Worm (Caenorhabditis elegans) whole organism, L3 larva: ENCODE measurements around the gene gnrr-6.
A peak's percentile ranks its signal among the peaks of the same experiment; 100 is the strongest.

Experiments
- R02D3.7 ChIP-seq: fragments of 150-350 bp; optimal IDR thresholded peaks from 2 replicates; lab custom pipeline; 2014; ENCODE audit warnings: missing biosample characterization, missing genetic modification characterization
- ZK546.5 ChIP-seq: sonication (generic microtip); optimal IDR thresholded peaks from 2 replicates; lab custom pipeline; 2017; ENCODE audit warnings: missing biosample characterization, missing genetic modification characterization
- aly-2 ChIP-seq: fragments of 150-350 bp; optimal IDR thresholded peaks from 2 replicates; lab custom pipeline; 2014; ENCODE audit warnings: missing biosample characterization, missing genetic modification characterization
- ama-1 ChIP-seq: fragments of 150-350 bp; optimal IDR thresholded peaks from 2 replicates; lab custom pipeline; 2018
- ceh-16 ChIP-seq: sonication (generic microtip); optimal IDR thresholded peaks from 2 replicates; lab custom pipeline; 2017; ENCODE audit warnings: missing biosample characterization, missing genetic modification characterization
- ceh-28 ChIP-seq: fragments of 150-350 bp; optimal IDR thresholded peaks from 2 replicates; lab custom pipeline; 2014; ENCODE audit warnings: missing biosample characterization, missing genetic modification reagents, missing genetic modification characterization
- ceh-82 ChIP-seq: fragments of 150-350 bp; optimal IDR thresholded peaks from 2 replicates; lab custom pipeline; 2014; ENCODE audit warnings: missing biosample characterization, missing genetic modification characterization
- ceh-9 ChIP-seq: sonication (generic microtip); optimal IDR thresholded peaks from 2 replicates; lab custom pipeline; 2018; ENCODE audit warnings: missing biosample characterization, missing genetic modification characterization
- daf-12 ChIP-seq: fragments of 150-350 bp; optimal IDR thresholded peaks from 2 replicates; lab custom pipeline; 2014; ENCODE audit warnings: missing biosample characterization, missing genetic modification reagents, missing genetic modification characterization
- egl-27 ChIP-seq: sonication (generic microtip); optimal IDR thresholded peaks from 4 replicates; lab custom pipeline; 2017; ENCODE audit warnings: missing biosample characterization, missing genetic modification reagents, missing genetic modification characterization
- elt-1 ChIP-seq: fragments of 150-350 bp; optimal IDR thresholded peaks from 2 replicates; lab custom pipeline; 2014; ENCODE audit warnings: missing biosample characterization, missing genetic modification characterization
- elt-2 ChIP-seq: sonication (generic microtip); optimal IDR thresholded peaks from 2 replicates; lab custom pipeline; 2016; ENCODE audit warnings: missing genetic modification reagents, mild to moderate bottlenecking, missing genetic modification characterization, missing compliant biosample characterization
- elt-3 ChIP-seq, 3 experiments: fragments of 150-350 bp in 1 of 3; sonication (generic microtip) in 2 of 3; optimal IDR thresholded peaks; 2 replicates in 2 of 3; 4 replicates in 1 of 3; lab custom pipeline; 2014 to 2017; ENCODE audit warnings: missing biosample characterization in 3 of 3, missing genetic modification characterization in 3 of 3
- eor-1 ChIP-seq, 2 experiments: fragments of 150-350 bp; optimal IDR thresholded peaks; 2 replicates each; lab custom pipeline; 2014 to 2018; ENCODE audit warnings: missing biosample characterization in 2 of 2, missing genetic modification characterization in 2 of 2
- fkh-2 ChIP-seq: fragments of 150-350 bp; optimal IDR thresholded peaks from 2 replicates; lab custom pipeline; 2014; ENCODE audit warnings: missing biosample characterization, missing genetic modification reagents, missing genetic modification characterization
- fos-1 ChIP-seq: fragments of 150-350 bp; optimal IDR thresholded peaks from 2 replicates; lab custom pipeline; 2014; ENCODE audit warnings: missing biosample characterization, missing genetic modification characterization
- hmg-11 ChIP-seq: sonication (generic microtip); optimal IDR thresholded peaks from 2 replicates; lab custom pipeline; 2016; ENCODE audit warnings: missing genetic modification characterization, missing compliant biosample characterization
- lin-39 ChIP-seq: fragments of 150-350 bp; optimal IDR thresholded peaks from 2 replicates; lab custom pipeline; 2018; ENCODE audit warnings: missing biosample characterization, missing genetic modification reagents, missing genetic modification characterization
- lsy-12 ChIP-seq: sonication (generic microtip); optimal IDR thresholded peaks from 2 replicates; lab custom pipeline; 2016; ENCODE audit warnings: mild to moderate bottlenecking, missing genetic modification characterization, missing compliant biosample characterization
- mml-1 ChIP-seq: fragments of 150-350 bp; sonication (generic microtip); optimal IDR thresholded peaks from 3 replicates; lab custom pipeline; 2014; ENCODE audit warnings: missing biosample characterization, missing genetic modification characterization
- nfya-1 ChIP-seq: sonication (generic microtip); optimal IDR thresholded peaks from 2 replicates; lab custom pipeline; 2017; ENCODE audit warnings: missing genetic modification characterization, mild to moderate bottlenecking, missing compliant biosample characterization, antibody characterized with exemption, moderate library complexity; ENCODE audit not compliant: insufficient read depth
- nhr-11 ChIP-seq: fragments of 150-350 bp; optimal IDR thresholded peaks from 2 replicates; lab custom pipeline; 2014; ENCODE audit warnings: missing biosample characterization, missing genetic modification characterization
- nhr-12 ChIP-seq: fragments of 150-350 bp; optimal IDR thresholded peaks from 2 replicates; lab custom pipeline; 2014; ENCODE audit warnings: missing biosample characterization, missing genetic modification characterization
- nhr-23 ChIP-seq: fragments of 150-350 bp; optimal IDR thresholded peaks from 2 replicates; lab custom pipeline; 2014; ENCODE audit warnings: missing biosample characterization, missing genetic modification reagents, missing genetic modification characterization
- nhr-237 ChIP-seq: fragments of 150-350 bp; optimal IDR thresholded peaks from 2 replicates; lab custom pipeline; 2014; ENCODE audit warnings: missing biosample characterization, missing genetic modification characterization
- nhr-25 ChIP-seq: sonication (generic microtip); optimal IDR thresholded peaks from 2 replicates; lab custom pipeline; 2017; ENCODE audit warnings: missing biosample characterization, missing genetic modification characterization
- nhr-28 ChIP-seq: fragments of 150-350 bp; optimal IDR thresholded peaks from 2 replicates; lab custom pipeline; 2014; ENCODE audit warnings: missing biosample characterization, missing genetic modification characterization
- nhr-43 ChIP-seq: sonication (generic microtip); optimal IDR thresholded peaks from 2 replicates; lab custom pipeline; 2016; ENCODE audit warnings: mild to moderate bottlenecking, missing genetic modification characterization, missing compliant biosample characterization; ENCODE audit not compliant: poor library complexity, severe bottlenecking
- nhr-76 ChIP-seq: fragments of 150-350 bp; sonication (generic microtip); optimal IDR thresholded peaks from 5 replicates; lab custom pipeline; 2014; ENCODE audit warnings: missing biosample characterization, missing genetic modification characterization
- nhr-77 ChIP-seq: fragments of 150-350 bp; optimal IDR thresholded peaks from 2 replicates; lab custom pipeline; 2014; ENCODE audit warnings: missing biosample characterization, missing genetic modification characterization
- pha-4 ChIP-seq: fragments of 150-350 bp; optimal IDR thresholded peaks from 2 replicates; lab custom pipeline; 2014; ENCODE audit warnings: missing biosample characterization, missing genetic modification reagents, missing genetic modification characterization
- pqm-1 ChIP-seq: fragments of 150-350 bp; optimal IDR thresholded peaks from 2 replicates; lab custom pipeline; 2017; ENCODE audit warnings: missing biosample characterization, missing genetic modification characterization, inconsistent platforms
- sea-2 ChIP-seq: fragments of 150-350 bp; sonication (generic microtip); optimal IDR thresholded peaks from 4 replicates; lab custom pipeline; 2014; ENCODE audit warnings: missing biosample characterization, missing genetic modification reagents, missing genetic modification characterization
- skn-1 ChIP-seq: fragments of 150-350 bp; optimal IDR thresholded peaks from 2 replicates; lab custom pipeline; 2014; ENCODE audit warnings: missing biosample characterization, missing genetic modification characterization
- snpc-4 ChIP-seq: fragments of 150-350 bp; optimal IDR thresholded peaks from 2 replicates; lab custom pipeline; 2014; ENCODE audit warnings: missing biosample characterization, missing genetic modification characterization
- tbx-2 ChIP-seq: sonication (generic microtip); optimal IDR thresholded peaks from 2 replicates; lab custom pipeline; 2016; ENCODE audit warnings: mild to moderate bottlenecking, missing genetic modification characterization, missing compliant biosample characterization
- unc-39 ChIP-seq: sonication (generic microtip); optimal IDR thresholded peaks from 4 replicates; lab custom pipeline; 2017; ENCODE audit warnings: missing biosample characterization, missing genetic modification characterization
- unc-62 ChIP-seq: fragments of 150-350 bp; sonication (generic microtip); optimal IDR thresholded peaks from 4 replicates; lab custom pipeline; 2014; ENCODE audit warnings: missing biosample characterization, missing genetic modification reagents, missing genetic modification characterization
- zag-1 ChIP-seq: fragments of 150-350 bp; optimal IDR thresholded peaks from 2 replicates; lab custom pipeline; 2014; ENCODE audit warnings: missing biosample characterization, missing genetic modification characterization
- ztf-11 ChIP-seq: fragments of 150-350 bp; optimal IDR thresholded peaks from 2 replicates; lab custom pipeline; 2014; ENCODE audit warnings: missing biosample characterization, missing genetic modification characterization

The gnrr-6 gene

ce11 chrX:11178599-11178998 lies at the start of gene gnrr-6:
Gene gnrr-6 (plus strand): TSS chrX:11178899.
- TF ChIP-seq nhr-23 (tag; lab: Kevin White, UChicago) (no peak), nhr-28 (tag; lab: Kevin White, UChicago) (no peak), zag-1 (tag; lab: Kevin White, UChicago) (no peak), pqm-1 (tag; lab: Kevin White, UChicago) (no peak), fos-1 (tag; lab: Kevin White, UChicago) (no peak), lin-39 (tag; lab: Kevin White, UChicago) (no peak), nhr-237 (tag; lab: Kevin White, UChicago) (no peak), nhr-25 (tag; lab: Kevin White, UChicago) (no peak), ceh-16 (tag; lab: Kevin White, UChicago) (no peak), snpc-4 (tag; lab: Kevin White, UChicago) (no peak), lsy-12 (tag; lab: Kevin White, UChicago) (no peak), sea-2 (GFP tag; lab: Kevin White, UChicago) (no peak), ceh-82 (tag; lab: Kevin White, UChicago) (no peak), mml-1 (tag; lab: Kevin White, UChicago) (no peak), nhr-12 (tag; lab: Kevin White, UChicago) (no peak), ama-1 (lab: Kevin White, UChicago) (no peak), fkh-2 (tag; lab: Kevin White, UChicago) (no peak), elt-1 (tag; lab: Kevin White, UChicago) (no peak)
- TF ChIP-seq, all 47 proteins: peak for 0

DNA sequence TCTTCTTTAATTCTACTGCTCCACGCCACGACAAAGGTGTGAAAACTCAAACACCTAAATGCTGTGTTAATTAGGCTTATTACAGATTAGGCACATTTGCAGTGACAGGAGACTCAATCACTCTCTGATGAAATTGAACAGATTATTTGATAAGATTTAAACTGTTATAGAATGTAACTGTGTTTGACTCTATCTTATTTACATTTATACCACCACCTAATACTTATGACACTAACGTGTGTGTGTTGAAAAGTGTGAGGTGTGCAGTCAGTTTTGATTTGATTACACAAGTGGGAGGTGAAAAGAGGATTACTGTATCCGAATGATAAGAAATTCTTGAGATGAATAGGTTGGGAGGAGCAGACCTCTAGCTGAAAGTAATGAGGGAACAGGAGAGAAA lies 46.4 kb upstream of the gnrr-6 start:
- TF ChIP-seq pqm-1 (tag; lab: Kevin White, UChicago): peak; percentile 51
- TF ChIP-seq elt-2 (tag; lab: Kevin White, UChicago): peak; percentile 78
- peak; percentile 51 for TF ChIP-seq pha-4 (tag; lab: Kevin White, UChicago)
- TF ChIP-seq nhr-76 (tag; lab: Kevin White, UChicago): no peak
- no peak for TF ChIP-seq daf-12 (tag; lab: Kevin White, UChicago)

ce11 chrX:11134750-11135394 lies 43.8 kb upstream of the gnrr-6 start:
- TF ChIP-seq fos-1 (tag; lab: Kevin White, UChicago): no peak
- TF ChIP-seq zag-1 (tag; lab: Kevin White, UChicago): no peak
- TF ChIP-seq unc-39 (tag; lab: Kevin White, UChicago): no peak
- no peak for TF ChIP-seq ztf-11 (tag; lab: Kevin White, UChicago)
- TF ChIP-seq daf-12 (tag; lab: Kevin White, UChicago): no peak
- no peak for TF ChIP-seq ceh-82 (tag; lab: Kevin White, UChicago)
- no peak for TF ChIP-seq lin-39 (tag; lab: Kevin White, UChicago)
- no peak for TF ChIP-seq nhr-25 (tag; lab: Kevin White, UChicago)
- TF ChIP-seq mml-1 (tag; lab: Kevin White, UChicago): no peak

ce11 chrX:11136988-11137387 lies 41.7 kb upstream of the gnrr-6 start:
- TF ChIP-seq nhr-28 (tag; lab: Kevin White, UChicago) (no peak), snpc-4 (tag; lab: Kevin White, UChicago) (no peak), nhr-25 (tag; lab: Kevin White, UChicago) (no peak), nhr-43 (peak; percentile 29), unc-39 (tag; lab: Kevin White, UChicago) (no peak), ceh-28 (tag; lab: Kevin White, UChicago) (no peak), nhr-237 (tag; lab: Kevin White, UChicago) (no peak), fkh-2 (tag; lab: Kevin White, UChicago) (no peak), egl-27 (tag; lab: Kevin White, UChicago) (no peak), elt-1 (tag; lab: Kevin White, UChicago) (no peak), elt-3 (tag; optimal IDR thresholded peaks at IDR 0.05; lab: Kevin White, UChicago) (peak in 2 of 3 experiments; percentile 70 to 93), aly-2 (tag; lab: Kevin White, UChicago) (no peak), unc-62 (GFP tag; lab: Kevin White, UChicago) (no peak), sea-2 (GFP tag; lab: Kevin White, UChicago) (no peak), ama-1 (lab: Kevin White, UChicago) (no peak), daf-12 (tag; lab: Kevin White, UChicago) (no peak), zag-1 (tag; lab: Kevin White, UChicago) (no peak), nfya-1 (tag; lab: Kevin White, UChicago) (no peak), hmg-11 (no peak), elt-2 (tag; lab: Kevin White, UChicago) (peak; percentile 20), ceh-9 (tag; lab: Kevin White, UChicago) (no peak), R02D3.7 (no peak), ceh-82 (tag; lab: Kevin White, UChicago) (no peak), eor-1 (tag; optimal IDR thresholded peaks at IDR 0.05; lab: Kevin White, UChicago) (no peak), ceh-16 (tag; lab: Kevin White, UChicago) (no peak), ZK546.5 (tag; lab: Kevin White, UChicago) (no peak), nhr-11 (no peak), nhr-77 (tag; lab: Kevin White, UChicago) (no peak), pha-4 (tag; lab: Kevin White, UChicago) (no peak), tbx-2 (tag; lab: Kevin White, UChicago) (no peak), fos-1 (tag; lab: Kevin White, UChicago) (no peak), nhr-23 (tag; lab: Kevin White, UChicago) (peak; percentile 47), skn-1 (no peak)
- TF ChIP-seq, all 47 proteins: peak for 4
